Fruit fly (Drosophila melanogaster): ENCODE data around the gene Cpr62Bc.
A peak's percentile ranks its signal among the peaks of the same experiment; 100 is the strongest.

Cpr62Bc gene

dm6 chr3L:1794943-1795696 is 46.8 kb downstream of the Cpr62Bc start, which contains the start of the genes alpha-Spec, dlt and Cdc37:
Gene alpha-Spec, minus strand, starts transcription at chr3L:1795328.
Gene dlt, minus strand, starts transcription at chr3L:1795328.
Gene Cdc37, plus strand, starts transcription at chr3L:1795392.
- TF ChIP-seq CG32006 (GFP tag; optimal IDR thresholded peaks at IDR 0.05) (no peak), Hr38 (GFP tag; optimal IDR thresholded peaks at IDR 0.05) (no peak), dsx (GFP tag; optimal IDR thresholded peaks at IDR 0.05; ENCODE audit: poor library complexity, severe bottlenecking) (peak; percentile 49), salr (GFP tag; optimal IDR thresholded peaks at IDR 0.05) (peak in 1 of 2 experiments; percentile 3), Met (GFP tag; optimal IDR thresholded peaks at IDR 0.05) (no peak), CG34406 (GFP tag; optimal IDR thresholded peaks at IDR 0.05) (no peak), topi (GFP tag; optimal IDR thresholded peaks at IDR 0.05) (no peak), CG6854 (GFP tag; optimal IDR thresholded peaks at IDR 0.05) (no peak), dac (GFP tag; optimal IDR thresholded peaks at IDR 0.05) (no peak), CG31627 (GFP tag; optimal IDR thresholded peaks at IDR 0.05) (peak; percentile 27), Blimp-1 (GFP tag; optimal IDR thresholded peaks at IDR 0.05) (no peak), CG8632 (GFP tag; optimal IDR thresholded peaks at IDR 0.05) (no peak), CG1621 (tag; optimal IDR thresholded peaks at IDR 0.05) (peak; percentile 42), Hr39 (GFP tag; optimal IDR thresholded peaks at IDR 0.05) (no peak), CG4318 (GFP tag; optimal IDR thresholded peaks at IDR 0.05) (no peak), Eip78C (GFP tag) (no peak), eg (GFP tag; IDR thresholded peaks at IDR 0.05) (0 out of 3 replicates have a peak, but pooled peaks have one; percentile 29), CG9139 (GFP tag; optimal IDR thresholded peaks at IDR 0.05) (no peak), CG6792 (GFP tag; optimal IDR thresholded peaks at IDR 0.05) (no peak), acj6 (GFP tag; optimal IDR thresholded peaks at IDR 0.05) (no peak), spab (GFP tag; optimal IDR thresholded peaks at IDR 0.05) (no peak), CG16779 (tag; optimal IDR thresholded peaks at IDR 0.05) (no peak), cyc (GFP tag; optimal IDR thresholded peaks at IDR 0.05) (peak; percentile 33), CG10631 (GFP tag; optimal IDR thresholded peaks at IDR 0.05) (no peak), CG6163 (GFP tag; IDR thresholded peaks at IDR 0.05) (no peak), OdsH (GFP tag; optimal IDR thresholded peaks at IDR 0.05) (no peak), Ets96B (tag; optimal IDR thresholded peaks at IDR 0.05) (peak; percentile 61), Sox102F (GFP tag; optimal IDR thresholded peaks at IDR 0.05) (no peak), CG8319 (GFP tag; optimal IDR thresholded peaks at IDR 0.05) (no peak), Hr4 (GFP tag; optimal IDR thresholded peaks at IDR 0.05) (no peak), ss (GFP tag; optimal IDR thresholded peaks at IDR 0.05) (no peak), CG11294 (GFP tag; IDR thresholded peaks at IDR 0.05) (no peak), CG6808 (GFP tag; optimal IDR thresholded peaks at IDR 0.05) (no peak), achi (GFP tag; optimal IDR thresholded peaks at IDR 0.05) (no peak), Eip93F (GFP tag; optimal IDR thresholded peaks at IDR 0.05) (no peak), pdm3 (GFP tag; optimal IDR thresholded peaks at IDR 0.05) (no peak), net (GFP tag; optimal IDR thresholded peaks at IDR 0.05) (no peak), Smox (GFP tag; optimal IDR thresholded peaks at IDR 0.05) (no peak), Gug (GFP tag; IDR thresholded peaks at IDR 0.05) (no peak), CG3919 (GFP tag; optimal IDR thresholded peaks at IDR 0.05) (no peak), Sox15 (GFP tag; optimal IDR thresholded peaks at IDR 0.05) (no peak), CG11762 (GFP tag; optimal IDR thresholded peaks at IDR 0.05; ENCODE audit: insufficient read depth) (no peak), fkh (GFP tag; optimal IDR thresholded peaks at IDR 0.05) (no peak), fd59A (GFP tag; optimal IDR thresholded peaks at IDR 0.05) (no peak), CG15336 (GFP tag; IDR thresholded peaks at IDR 0.05) (no peak; the same call in 1 of the 2 replicates), CG8119 (GFP tag; IDR thresholded peaks at IDR 0.05) (0 out of 3 replicates have a peak, but pooled peaks have one; percentile 27), svp (GFP tag) (no peak), CG6276 (GFP tag; optimal IDR thresholded peaks at IDR 0.05) (no peak), CG11902 (GFP tag; optimal IDR thresholded peaks at IDR 0.05) (no peak), CG7368 (GFP tag; optimal IDR thresholded peaks at IDR 0.05) (no peak), Sox14 (GFP tag; optimal IDR thresholded peaks at IDR 0.05) (peak; percentile 70)

Measured in whole organism, prepupa.